Fruit fly (Drosophila melanogaster) whole organism, adult: ENCODE results near the gene CG10428.

ENCODE experiments used
- CG7101 ChIP-seq: fragments of 200-800 bp; sonication (Bioruptor generic); optimal IDR thresholded peaks from 2 replicates; lab custom pipeline; 2018; ENCODE audit warnings: missing biosample characterization, mild to moderate bottlenecking, missing genetic modification characterization, moderate library complexity
- cic ChIP-seq: fragments of 200-800 bp; sonication (Bioruptor generic); optimal IDR thresholded peaks from 2 replicates; lab custom pipeline; 2017; ENCODE audit warnings: missing biosample characterization, mild to moderate bottlenecking, missing genetic modification characterization, moderate library complexity

dm6 chr2L:18944175-18945012 lies 4.3 kb upstream of the CG10428 start:
- no peak for TF ChIP-seq CG7101 (tag; lab: Kevin White, UChicago)
- TF ChIP-seq cic (GFP tag; lab: Kevin White, UChicago): peak; percentile 50
